Fruit fly (Drosophila melanogaster) whole organism, adult: ENCODE data around the gene ric8a.

Experiments
- CG11617 ChIP-seq: fragments of 200-800 bp; sonication (Bioruptor generic); optimal IDR thresholded peaks from 2 replicates; lab custom pipeline; 2017; ENCODE audit warnings: mild to moderate bottlenecking, missing biosample characterization, missing genetic modification reagents, missing genetic modification characterization
- CG14711 ChIP-seq: fragments of 200-800 bp; sonication (Bioruptor generic); optimal IDR thresholded peaks from 2 replicates; lab custom pipeline; 2018; ENCODE audit warnings: missing biosample characterization, mild to moderate bottlenecking, missing genetic modification characterization, moderate library complexity
- Clk ChIP-seq: fragments of 200-800 bp; sonication (Bioruptor generic); optimal IDR thresholded peaks from 2 replicates; lab custom pipeline; 2017; ENCODE audit warnings: missing biosample characterization, missing genetic modification characterization
- bab1 ChIP-seq: fragments of 200-800 bp; sonication (Bioruptor generic); optimal IDR thresholded peaks from 3 replicates; lab custom pipeline; 2019; ENCODE audit warnings: missing biosample characterization, mild to moderate bottlenecking, missing genetic modification characterization, moderate library complexity
- kay ChIP-seq: fragments of 200-800 bp; sonication (Bioruptor generic); peaks from one replicate; lab custom pipeline; 2016; ENCODE audit warnings: missing biosample characterization, missing genetic modification characterization, borderline replicate concordance

dm6 chrX:9210787-9211186, 45.2 kb upstream of the ric8a start, which contains the start of gene SmydA-9:
- TF ChIP-seq CG14711 (tag; lab: Kevin White, UChicago) = no peak
- TF ChIP-seq CG11617 = no peak
- no peak for TF ChIP-seq Clk
- TF ChIP-seq kay (GFP tag; lab: Kevin White, UChicago) = no peak
- no peak for TF ChIP-seq bab1 (GFP tag; lab: Kevin White, UChicago)
